Comparison of ENCODE assay signal across 5 worm cellular contexts in the genomic region with DNA sequence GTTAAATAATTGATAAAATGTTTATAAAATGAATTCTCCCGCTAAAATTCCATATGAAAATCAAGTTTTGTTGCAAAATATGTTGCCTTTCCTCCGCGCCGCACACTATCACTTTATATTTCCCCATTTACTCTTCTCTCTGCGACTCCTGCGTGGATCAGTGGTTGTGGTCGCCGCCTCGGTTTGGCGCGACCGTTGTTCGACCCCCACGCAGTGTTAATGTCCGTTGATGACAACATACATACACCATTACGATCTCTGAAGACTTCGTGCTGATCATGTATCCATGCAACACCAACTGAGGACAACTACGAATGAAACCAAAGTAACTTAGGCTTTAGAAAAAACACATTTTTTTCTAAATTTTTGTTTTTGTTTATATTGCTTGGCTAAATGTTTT.
TF ChIP-seq lines count a peak whose summit lies in the region.

No protein-coding gene starts in this region.

TF ChIP-seq in whole organism, L1 larva, 84 proteins besides CTCF, POLR2A, EP300 and RAD21 (continues in another document):
- TF ChIP-seq ceh-88 (GFP tag; IDR thresholded peaks at IDR 0.05; lab: Robert Waterston, UW) (peak; percentile 56), F16B12.6 (tag; optimal IDR thresholded peaks at IDR 0.05; lab: Kevin White, UChicago) (no peak), lin-35 (GFP tag; optimal IDR thresholded peaks at IDR 0.05; lab: Kevin White, UChicago) (peak; percentile 74 to 83), C34B4.2 (tag; optimal IDR thresholded peaks at IDR 0.05; lab: Kevin White, UChicago) (no peak), unc-30 (tag; optimal IDR thresholded peaks at IDR 0.05; lab: Kevin White, UChicago) (no peak), zip-4 (GFP tag; optimal IDR thresholded peaks at IDR 0.05; lab: Kevin White, UChicago) (no peak), nhr-90 (tag; optimal IDR thresholded peaks at IDR 0.05; lab: Kevin White, UChicago; ENCODE audit: poor library complexity) (peak; percentile 81), nhr-237 (tag; optimal IDR thresholded peaks at IDR 0.05; lab: Kevin White, UChicago) (no peak), pax-3 (tag; optimal IDR thresholded peaks at IDR 0.05; lab: Kevin White, UChicago) (peak; percentile 61), pag-3 (tag; optimal IDR thresholded peaks at IDR 0.05; lab: Kevin White, UChicago; ENCODE audit: borderline replicate concordance, insufficient read depth) (no peak), nhr-85 (tag; lab: Kevin White, UChicago) (peak; percentile 68), ztf-11 (tag; optimal IDR thresholded peaks at IDR 0.05; lab: Kevin White, UChicago) (peak in 1 of 2 experiments; percentile 60), hlh-4 (tag; optimal IDR thresholded peaks at IDR 0.05; lab: Kevin White, UChicago) (no peak), dsc-1 (tag; optimal IDR thresholded peaks at IDR 0.05; lab: Kevin White, UChicago) (peak; percentile 71), vab-15 (tag; optimal IDR thresholded peaks at IDR 0.05; lab: Kevin White, UChicago) (no peak), C04F5.9 (tag; optimal IDR thresholded peaks at IDR 0.05; lab: Kevin White, UChicago) (no peak), aha-1 (tag; optimal IDR thresholded peaks at IDR 0.05; lab: Kevin White, UChicago) (no peak)

TF ChIP-seq in whole organism, L3 larva, 47 proteins besides CTCF, POLR2A, EP300 and RAD21 (continues in another document):
- TF ChIP-seq mml-1 (tag; optimal IDR thresholded peaks at IDR 0.05; lab: Kevin White, UChicago) (no peak), ztf-4 (tag; optimal IDR thresholded peaks at IDR 0.05; lab: Kevin White, UChicago) (no peak), unc-62 (GFP tag; optimal IDR thresholded peaks at IDR 0.05; lab: Kevin White, UChicago) (no peak), hmg-11 (tag; optimal IDR thresholded peaks at IDR 0.05; lab: Kevin White, UChicago) (peak; percentile 93), fkh-10 (GFP tag; optimal IDR thresholded peaks at IDR 0.05; lab: Kevin White, UChicago) (no peak), unc-39 (tag; optimal IDR thresholded peaks at IDR 0.05; lab: Kevin White, UChicago) (no peak), egl-5 (tag; optimal IDR thresholded peaks at IDR 0.05; lab: Kevin White, UChicago) (peak; percentile 80), elt-1 (tag; optimal IDR thresholded peaks at IDR 0.05; lab: Kevin White, UChicago) (no peak), elt-3 (tag; optimal IDR thresholded peaks at IDR 0.05; lab: Kevin White, UChicago) (peak in 1 of 3 experiments; percentile 58), zag-1 (tag; optimal IDR thresholded peaks at IDR 0.05; lab: Kevin White, UChicago) (no peak), pqm-1 (tag; optimal IDR thresholded peaks at IDR 0.05; lab: Kevin White, UChicago) (peak; percentile 47), nhr-12 (tag; optimal IDR thresholded peaks at IDR 0.05; lab: Kevin White, UChicago) (no peak), sea-2 (GFP tag; optimal IDR thresholded peaks at IDR 0.05; lab: Kevin White, UChicago) (no peak), lsy-12 (tag; optimal IDR thresholded peaks at IDR 0.05; lab: Kevin White, UChicago) (peak; percentile 66), nhr-28 (tag; optimal IDR thresholded peaks at IDR 0.05; lab: Kevin White, UChicago) (no peak), nhr-76 (tag; optimal IDR thresholded peaks at IDR 0.05; lab: Kevin White, UChicago) (no peak), nfya-1 (tag; optimal IDR thresholded peaks at IDR 0.05; lab: Kevin White, UChicago; ENCODE audit: insufficient read depth) (no peak), lin-39 (tag; optimal IDR thresholded peaks at IDR 0.05; lab: Kevin White, UChicago) (peak; percentile 95), eor-1 (tag; optimal IDR thresholded peaks at IDR 0.05; lab: Kevin White, UChicago) (no peak)

TF ChIP-seq in whole organism, early embryonic, 17 proteins besides CTCF, POLR2A, EP300 and RAD21:
- TF ChIP-seq B0310.2 (tag; optimal IDR thresholded peaks at IDR 0.05; lab: Kevin White, UChicago) (peak; percentile 66), ceh-13 (GFP tag; optimal IDR thresholded peaks at IDR 0.05; lab: Kevin White, UChicago) (peak; percentile 66), aly-1 (tag; optimal IDR thresholded peaks at IDR 0.05; lab: Kevin White, UChicago) (peak; percentile 79), sea-1 (GFP tag; conservative IDR thresholded peaks at IDR 0.05; lab: Robert Waterston, UW) (peak; percentile 86), flt-1 (GFP tag; IDR thresholded peaks at IDR 0.05; lab: Robert Waterston, UW) (peak; percentile 80), hmbx-1 (tag; optimal IDR thresholded peaks at IDR 0.05; lab: Kevin White, UChicago) (peak; percentile 72), F13C5.2 (tag; optimal IDR thresholded peaks at IDR 0.05; lab: Kevin White, UChicago) (peak; percentile 89), ets-7 (tag; optimal IDR thresholded peaks at IDR 0.05; lab: Kevin White, UChicago) (peak; percentile 79), tbx-11 (GFP tag; IDR thresholded peaks at IDR 0.05; lab: Robert Waterston, UW) (peak; percentile 86), ama-1 (optimal IDR thresholded peaks at IDR 0.05; lab: Kevin White, UChicago) (no peak), ceh-36 (tag; optimal IDR thresholded peaks at IDR 0.05; lab: Kevin White, UChicago) (peak; percentile 65), pes-1 (GFP tag; IDR thresholded peaks at IDR 0.05; lab: Robert Waterston, UW) (peak; percentile 86), tra-4 (tag; optimal IDR thresholded peaks at IDR 0.05; lab: Kevin White, UChicago) (peak; percentile 46), hnd-1 (tag; optimal IDR thresholded peaks at IDR 0.05; lab: Kevin White, UChicago) (peak; percentile 81), scrt-1 (GFP tag; IDR thresholded peaks at IDR 0.05; lab: Robert Waterston, UW) (peak; percentile 87), hmg-4 (GFP tag; optimal IDR thresholded peaks at IDR 0.05; lab: Kevin White, UChicago) (peak; percentile 94), tbx-37 (GFP tag; conservative IDR thresholded peaks at IDR 0.05; lab: Robert Waterston, UW) (peak; percentile 71)

TF ChIP-seq in whole organism, midembryonic, 9 proteins besides CTCF, POLR2A, EP300 and RAD21:
- peak; percentile 83 for TF ChIP-seq T22C8.4 (GFP tag; IDR thresholded peaks at IDR 0.05; lab: Robert Waterston, UW)
- peak; percentile 93 for TF ChIP-seq cog-1 (tag; optimal IDR thresholded peaks at IDR 0.05; lab: Kevin White, UChicago)
- TF ChIP-seq ref-1 (GFP tag; conservative IDR thresholded peaks at IDR 0.05; lab: Robert Waterston, UW): peak; percentile 73
- TF ChIP-seq ztf-29 (GFP tag; IDR thresholded peaks at IDR 0.05; lab: Robert Waterston, UW): peak; percentile 65
- TF ChIP-seq tab-1 (GFP tag; IDR thresholded peaks at IDR 0.05; lab: Robert Waterston, UW): peak; percentile 91
- peak; percentile 89 for TF ChIP-seq klf-2 (GFP tag; conservative IDR thresholded peaks at IDR 0.05; lab: Robert Waterston, UW)
- peak; percentile 54 for TF ChIP-seq med-1 (GFP tag; optimal IDR thresholded peaks at IDR 0.05; lab: Kevin White, UChicago; ENCODE audit: insufficient read depth)
- peak; percentile 95 for TF ChIP-seq ztf-23 (GFP tag; IDR thresholded peaks at IDR 0.05; lab: Robert Waterston, UW)
- peak; percentile 90 for TF ChIP-seq flt-1 (GFP tag; IDR thresholded peaks at IDR 0.05; lab: Robert Waterston, UW)

TF ChIP-seq in whole organism, young adult, 124 proteins besides CTCF, POLR2A, EP300 and RAD21 (continues in another document):
- TF ChIP-seq lsy-27 (tag; optimal IDR thresholded peaks at IDR 0.05; lab: Kevin White, UChicago; ENCODE audit: borderline replicate concordance, insufficient read depth): peak; percentile 85
- TF ChIP-seq pbrm-1 (GFP tag; IDR thresholded peaks at IDR 0.05; lab: Robert Waterston, UW): peak; percentile 69
- no peak for TF ChIP-seq ZK185.1 (tag; optimal IDR thresholded peaks at IDR 0.05; lab: Kevin White, UChicago; ENCODE audit: poor library complexity, severe bottlenecking)
- TF ChIP-seq attf-6 (GFP tag; IDR thresholded peaks at IDR 0.05; lab: Robert Waterston, UW): peak; percentile 68; the same call in 1 of the 2 replicates
- TF ChIP-seq F10E7.11 (tag; optimal IDR thresholded peaks at IDR 0.05; lab: Kevin White, UChicago): peak; percentile 54
- peak; percentile 54; the same call in 1 of the 2 replicates for TF ChIP-seq egrh-3 (GFP tag; IDR thresholded peaks at IDR 0.05; lab: Robert Waterston, UW)
- peak; percentile 50; the same call in 1 of the 2 replicates for TF ChIP-seq Y95B8A.8 (GFP tag; IDR thresholded peaks at IDR 0.05; lab: Robert Waterston, UW)
- TF ChIP-seq B0336.3 (GFP tag; IDR thresholded peaks at IDR 0.05; lab: Robert Waterston, UW): peak; percentile 91
- peak; percentile 33 for TF ChIP-seq dpl-1 (GFP tag; optimal IDR thresholded peaks at IDR 0.05; lab: Kevin White, UChicago)
- peak; percentile 87 for TF ChIP-seq D2030.7 (GFP tag; IDR thresholded peaks at IDR 0.05; lab: Robert Waterston, UW)
- TF ChIP-seq tbp1 (GFP tag; optimal IDR thresholded peaks at IDR 0.05; lab: Kevin White, UChicago): peak; percentile 99
- no peak for TF ChIP-seq nfya-2 (GFP tag; IDR thresholded peaks at IDR 0.05; lab: Robert Waterston, UW)
- peak; percentile 80 for TF ChIP-seq ztf-18 (tag; optimal IDR thresholded peaks at IDR 0.05; lab: Kevin White, UChicago)
- 0 out of 2 replicates have a peak, but pooled peaks have one; percentile 45 for TF ChIP-seq hsf-1 (GFP tag; IDR thresholded peaks at IDR 0.05; lab: Robert Waterston, UW)
- peak; percentile 74 for TF ChIP-seq snpc-1.3 (tag; optimal IDR thresholded peaks at IDR 0.05; lab: Kevin White, UChicago; ENCODE audit: insufficient read depth)
- peak; percentile 45; the same call in 1 of the 2 replicates for TF ChIP-seq cebp-1 (GFP tag; IDR thresholded peaks at IDR 0.05; lab: Robert Waterston, UW)
- peak; percentile 84 for TF ChIP-seq cebp-1 (tag; optimal IDR thresholded peaks at IDR 0.05; lab: Kevin White, UChicago)
- TF ChIP-seq snpc-4 (GFP tag; optimal IDR thresholded peaks at IDR 0.05; lab: Kevin White, UChicago): peak; percentile 74
- TF ChIP-seq snpc-4 (tag; optimal IDR thresholded peaks at IDR 0.05; lab: Kevin White, UChicago): peak; percentile 43 to 88 (median 60)
- TF ChIP-seq lin-35 (GFP tag; optimal IDR thresholded peaks at IDR 0.05; lab: Kevin White, UChicago): peak in 1 of 3 experiments; percentile 80
- TF ChIP-seq ama-1 (optimal IDR thresholded peaks at IDR 0.05; lab: Kevin White, UChicago): no peak
- peak; percentile 74 to 88 for TF ChIP-seq ama-1 (GFP tag; optimal IDR thresholded peaks at IDR 0.05; lab: Kevin White, UChicago)
- 0 out of 2 replicates have a peak, but pooled peaks have one; percentile 22 for TF ChIP-seq madf-8 (GFP tag; conservative IDR thresholded peaks at IDR 0.05; lab: Robert Waterston, UW)
- peak; percentile 62 for TF ChIP-seq snpc-1.1 (tag; optimal IDR thresholded peaks at IDR 0.05; lab: Kevin White, UChicago; ENCODE audit: insufficient read depth)
- TF ChIP-seq ztf-6 (GFP tag; IDR thresholded peaks at IDR 0.05; lab: Robert Waterston, UW): peak; percentile 81; the same call in 1 of the 2 replicates
- 0 out of 2 replicates have a peak, but pooled peaks have one; percentile 78 for TF ChIP-seq aptf-3 (GFP tag; IDR thresholded peaks at IDR 0.05; lab: Robert Waterston, UW)
- TF ChIP-seq xnd-1 (tag; optimal IDR thresholded peaks at IDR 0.05; lab: Kevin White, UChicago): no peak
- TF ChIP-seq let-607 (tag; optimal IDR thresholded peaks at IDR 0.05; lab: Kevin White, UChicago): peak; percentile 57 to 81
- peak; percentile 86 for TF ChIP-seq B0035.1 (tag; optimal IDR thresholded peaks at IDR 0.05; lab: Kevin White, UChicago)

Comparison
In these comparisons a context has a peak if more than half of its experiments do, and no peak if none do; other contexts are left out.
1. Of the 8 proteins assayed by ChIP-seq in both whole organism, young adult and whole organism, L1 larva: peak only in whole organism, young adult: ama-1; only in whole organism, L1 larva: efl-1; in both: dpl-1, nhr-90, snpc-4 and unc-130; in neither: 1; mixed calls (peak in some experiments, not most) for 1.